Worm (Caenorhabditis elegans): ENCODE measurements around the gene K07H8.12.

- TF ChIP-seq sma-9 (GFP tag; optimal IDR thresholded peaks at IDR 0.05) (no peak), sma-9 (tag; optimal IDR thresholded peaks at IDR 0.05) (no peak), nhr-12 (tag; optimal IDR thresholded peaks at IDR 0.05) (no peak), lin-13 (GFP tag; optimal IDR thresholded peaks at IDR 0.05) (no peak), nhr-6 (tag; optimal IDR thresholded peaks at IDR 0.05) (no peak), snpc-4 (tag; optimal IDR thresholded peaks at IDR 0.05) (no peak), nhr-11 (tag; optimal IDR thresholded peaks at IDR 0.05) (no peak), ceh-16 (tag; optimal IDR thresholded peaks at IDR 0.05) (no peak), ama-1 (optimal IDR thresholded peaks at IDR 0.05) (no peak), elt-1 (tag; optimal IDR thresholded peaks at IDR 0.05) (no peak), ztf-1 (GFP tag; conservative IDR thresholded peaks at IDR 0.05) (no peak)
Observed at ce11 chrIV:8233268-8233667, 43.2 kb downstream of the K07H8.12 start.
